Worm (Caenorhabditis elegans): ENCODE results near the gene F47E1.20.
A peak's percentile ranks its signal among the peaks of the same experiment; 100 is the strongest.

- TF ChIP-seq pha-4 (GFP tag; IDR thresholded peaks at IDR 0.05) (no peak), pha-4 (tag; optimal IDR thresholded peaks at IDR 0.05) (peak; percentile 18), Y75B8A.6 (GFP tag; IDR thresholded peaks at IDR 0.05) (no peak), unc-62 (GFP tag; optimal IDR thresholded peaks at IDR 0.05 in 1 of 2) (no peak), unc-62 (tag; optimal IDR thresholded peaks at IDR 0.05) (no peak), ctbp-1 (GFP tag; IDR thresholded peaks at IDR 0.05) (no peak), F49E8.2 (tag; optimal IDR thresholded peaks at IDR 0.05; ENCODE audit: borderline replicate concordance) (no peak)
Measured at ce11 chrX:9104399-9104798, 55.6 kb downstream of the F47E1.20 start.
